Fruit fly (Drosophila melanogaster) whole organism, embryonic: ENCODE data around the gene Rpn9.

Experiments used
- Aef1 ChIP-seq: fragments of 200-800 bp; sonication (Bioruptor generic); IDR thresholded peaks from 3 replicates; pipeline ENCODE4 v1.3.6; 2022; ENCODE audit warnings: missing biosample characterization, missing genetic modification characterization
- Atf3 ChIP-seq: fragments of 200-800 bp; sonication (Bioruptor generic); optimal IDR thresholded peaks from 3 replicates; lab custom pipeline; 2016; ENCODE audit warnings: missing biosample characterization, missing genetic modification characterization
- Bdp1 ChIP-seq: fragments of 200-800 bp; sonication (Bioruptor generic); optimal IDR thresholded peaks from 3 replicates; lab custom pipeline; 2016; ENCODE audit warnings: missing biosample characterization, missing genetic modification characterization
- Bgb ChIP-seq: fragments of 200-800 bp; sonication (Bioruptor generic); IDR thresholded peaks from 2 replicates; pipeline ENCODE4 v1.3.6; 2022; ENCODE audit warnings: missing biosample characterization, missing genetic modification characterization; ENCODE audit not compliant: partially characterized antibody
- CG11085 ChIP-seq: fragments of 200-800 bp; sonication (Bioruptor generic); IDR thresholded peaks from 2 replicates; pipeline ENCODE4 v1.3.6; 2022; ENCODE audit warnings: missing biosample characterization, missing genetic modification characterization
- CG13624 ChIP-seq: fragments of 200-800 bp; sonication (Bioruptor generic); optimal IDR thresholded peaks from 2 replicates; lab custom pipeline; 2016; ENCODE audit warnings: missing biosample characterization, missing genetic modification characterization
- CG14014 ChIP-seq: fragments of 200-800 bp; sonication (Bioruptor generic); IDR thresholded peaks from 2 replicates; pipeline ENCODE4 v1.3.6; 2022; ENCODE audit warnings: missing biosample characterization, missing genetic modification characterization
- CG17361 ChIP-seq: fragments of 200-800 bp; sonication (Bioruptor generic); IDR thresholded peaks from 3 replicates; pipeline ENCODE4 v1.3.6; 2022; ENCODE audit warnings: missing biosample characterization, missing genetic modification characterization
- CG18764 ChIP-seq: fragments of 200-800 bp; sonication (Bioruptor generic); optimal IDR thresholded peaks from 3 replicates; lab custom pipeline; 2016; ENCODE audit warnings: missing biosample characterization, missing genetic modification characterization
- CG2120 ChIP-seq: fragments of 200-800 bp; sonication (Bioruptor generic); optimal IDR thresholded peaks from 3 replicates; lab custom pipeline; 2016; ENCODE audit warnings: missing biosample characterization, missing genetic modification characterization
- CG2202 ChIP-seq: fragments of 200-800 bp; sonication (Bioruptor generic); optimal IDR thresholded peaks from 2 replicates; lab custom pipeline; 2018; ENCODE audit warnings: missing biosample characterization, mild to moderate bottlenecking, missing genetic modification characterization
- CG30403 ChIP-seq: fragments of 200-800 bp; sonication (Bioruptor generic); optimal IDR thresholded peaks from 3 replicates; lab custom pipeline; 2016; ENCODE audit warnings: missing biosample characterization, missing genetic modification characterization
- CG31388 ChIP-seq: fragments of 200-800 bp; sonication (Bioruptor generic); optimal IDR thresholded peaks from 2 replicates; lab custom pipeline; 2016; ENCODE audit warnings: missing biosample characterization, missing genetic modification characterization
- CG33557 ChIP-seq: fragments of 200-800 bp; sonication (Bioruptor generic); optimal IDR thresholded peaks from 2 replicates; lab custom pipeline; 2019; ENCODE audit warnings: missing biosample characterization, mild to moderate bottlenecking, missing genetic modification characterization, moderate library complexity
- CG5245 ChIP-seq: fragments of 200-800 bp; sonication (Bioruptor generic); optimal IDR thresholded peaks from 3 replicates; lab custom pipeline; 2016; ENCODE audit warnings: missing biosample characterization, missing genetic modification characterization
- CG5953 ChIP-seq: fragments of 200-800 bp; sonication (Bioruptor generic); IDR thresholded peaks from 2 replicates; pipeline ENCODE4 v1.3.6; 2022; ENCODE audit warnings: missing biosample characterization, missing genetic modification characterization
- CG6854 ChIP-seq: fragments of 200-800 bp; sonication (Bioruptor generic); optimal IDR thresholded peaks from 3 replicates; lab custom pipeline; 2017; ENCODE audit warnings: missing biosample characterization, mild to moderate bottlenecking, missing genetic modification characterization
- CG7928 ChIP-seq: fragments of 200-800 bp; sonication (Bioruptor generic); optimal IDR thresholded peaks from 2 replicates; lab custom pipeline; 2017; ENCODE audit warnings: missing biosample characterization, mild to moderate bottlenecking, missing genetic modification characterization
- CG8089 ChIP-seq: fragments of 200-800 bp; sonication (Bioruptor generic); optimal IDR thresholded peaks from 3 replicates; lab custom pipeline; 2016; ENCODE audit warnings: missing biosample characterization, missing genetic modification characterization
- CrebB ChIP-seq: fragments of 200-800 bp; sonication (Bioruptor generic); optimal IDR thresholded peaks from 3 replicates; lab custom pipeline; 2018; ENCODE audit warnings: missing biosample characterization, mild to moderate bottlenecking, missing genetic modification characterization
- D19A ChIP-seq: fragments of 200-800 bp; optimal IDR thresholded peaks from 3 replicates; lab custom pipeline; 2019; ENCODE audit warnings: missing biosample characterization, mild to moderate bottlenecking, missing genetic modification characterization, moderate library complexity
- Dip2 ChIP-seq: fragments of 200-800 bp; sonication (Bioruptor generic); IDR thresholded peaks from 2 replicates; pipeline ENCODE4 v1.3.6; 2022; ENCODE audit warnings: missing biosample characterization, missing genetic modification characterization
- Ets97D ChIP-seq: fragments of 200-800 bp; sonication (Bioruptor generic); optimal IDR thresholded peaks from 3 replicates; lab custom pipeline; 2016; ENCODE audit warnings: missing biosample characterization, missing genetic modification characterization
- Hmr ChIP-seq: fragments of 200-800 bp; sonication (Bioruptor generic); optimal IDR thresholded peaks from 3 replicates; lab custom pipeline; 2017; ENCODE audit warnings: mild to moderate bottlenecking, missing biosample characterization, missing genetic modification reagents, missing genetic modification characterization
- Hr51 ChIP-seq, 2 experiments: fragments of 200-800 bp; sonication (Bioruptor generic); optimal IDR thresholded peaks; 2 replicates in 1 of 2; 3 replicates in 1 of 2; lab custom pipeline; 2016 to 2018; ENCODE audit warnings: missing biosample characterization in 2 of 2, missing genetic modification characterization in 2 of 2, mild to moderate bottlenecking in 1 of 2, moderate library complexity in 1 of 2
- Meics ChIP-seq: fragments of 200-800 bp; sonication (Bioruptor generic); optimal IDR thresholded peaks from 2 replicates; lab custom pipeline; 2017; ENCODE audit warnings: missing biosample characterization, mild to moderate bottlenecking, missing genetic modification characterization
- Myb ChIP-seq: fragments of 200-800 bp; sonication (Bioruptor generic); optimal IDR thresholded peaks from 2 replicates; lab custom pipeline; 2016; ENCODE audit warnings: missing biosample characterization, missing genetic modification characterization
- Rx ChIP-seq: fragments of 200-800 bp; sonication (Bioruptor generic); IDR thresholded peaks from 2 replicates; pipeline ENCODE4 v1.3.6; 2022; ENCODE audit warnings: missing biosample characterization, missing genetic modification characterization
- Side ChIP-seq: fragments of 200-800 bp; sonication (Bioruptor generic); optimal IDR thresholded peaks from 2 replicates; lab custom pipeline; 2016; ENCODE audit warnings: missing biosample characterization, missing genetic modification characterization
- bowl ChIP-seq: fragments of 200-800 bp; sonication (Bioruptor generic); IDR thresholded peaks from 2 replicates; pipeline ENCODE4 v1.3.6; 2022; ENCODE audit warnings: missing biosample characterization, missing genetic modification characterization
- br ChIP-seq: fragments of >200 bp; optimal IDR thresholded peaks from 2 replicates; lab custom pipeline; 2017
- chinmo ChIP-seq: fragments of 200-800 bp; sonication (Bioruptor generic); IDR thresholded peaks from 4 replicates; pipeline ENCODE4 v1.3.6; 2022; ENCODE audit warnings: missing biosample characterization, missing genetic modification characterization; ENCODE audit not compliant: partially characterized antibody
- ci ChIP-seq: fragments of 200-800 bp; sonication (Bioruptor generic); IDR thresholded peaks from 3 replicates; pipeline ENCODE4 v1.3.6; 2022; ENCODE audit warnings: missing biosample characterization, missing genetic modification characterization
- crol ChIP-seq: fragments of 200-800 bp; sonication (Bioruptor generic); IDR thresholded peaks from 2 replicates; pipeline ENCODE4 v1.3.6; 2022; ENCODE audit warnings: missing biosample characterization, missing genetic modification characterization
- dimm ChIP-seq: fragments of 200-800 bp; sonication (Bioruptor generic); IDR thresholded peaks from 2 replicates; pipeline ENCODE4 v1.3.6; 2022; ENCODE audit warnings: missing biosample characterization, missing genetic modification characterization
- dmrt99B ChIP-seq: fragments of 200-800 bp; sonication (Bioruptor generic); optimal IDR thresholded peaks from 2 replicates; lab custom pipeline; 2018; ENCODE audit warnings: missing biosample characterization, mild to moderate bottlenecking, missing genetic modification characterization, moderate library complexity
- fu2 ChIP-seq: fragments of 200-800 bp; sonication (Bioruptor generic); optimal IDR thresholded peaks from 2 replicates; lab custom pipeline; 2016; ENCODE audit warnings: missing biosample characterization, missing genetic modification characterization
- grn ChIP-seq: fragments of 200-800 bp; sonication (Bioruptor generic); optimal IDR thresholded peaks from 3 replicates; lab custom pipeline; 2017; ENCODE audit warnings: missing biosample characterization, missing genetic modification characterization
- gro ChIP-seq: fragments of 200-800 bp; sonication (Bioruptor generic); optimal IDR thresholded peaks from 2 replicates; lab custom pipeline; 2016; ENCODE audit warnings: missing biosample characterization, missing genetic modification characterization
- gt ChIP-seq: fragments of 200-800 bp; sonication (Bioruptor generic); IDR thresholded peaks from 2 replicates; pipeline ENCODE4 v1.3.6; 2022; ENCODE audit warnings: missing biosample characterization, missing genetic modification characterization
- hb ChIP-seq: fragments of 200-800 bp; sonication (Bioruptor generic); IDR thresholded peaks from 3 replicates; pipeline ENCODE4 v1.3.6; 2022; ENCODE audit warnings: missing biosample characterization, missing genetic modification characterization; ENCODE audit not compliant: partially characterized antibody
- ind ChIP-seq: fragments of 200-800 bp; sonication (Bioruptor generic); optimal IDR thresholded peaks from 3 replicates; lab custom pipeline; 2016; ENCODE audit warnings: missing biosample characterization, missing genetic modification characterization
- kni ChIP-seq: fragments of 200-800 bp; sonication (Bioruptor generic); optimal IDR thresholded peaks from 3 replicates; lab custom pipeline; 2017; ENCODE audit warnings: mild to moderate bottlenecking, missing biosample characterization, missing genetic modification reagents, missing genetic modification characterization
- onecut ChIP-seq: fragments of 200-800 bp; sonication (Bioruptor generic); IDR thresholded peaks from 2 replicates; pipeline ENCODE4 v1.3.6; 2022; ENCODE audit warnings: missing biosample characterization, missing genetic modification characterization
- rib ChIP-seq: fragments of 200-800 bp; sonication (Bioruptor generic); IDR thresholded peaks from 2 replicates; pipeline ENCODE4 v1.3.6; 2022; ENCODE audit warnings: missing biosample characterization, missing genetic modification characterization
- sima ChIP-seq: fragments of 200-800 bp; sonication (Bioruptor generic); optimal IDR thresholded peaks from 2 replicates; lab custom pipeline; 2016; ENCODE audit warnings: missing biosample characterization, missing genetic modification characterization
- stwl ChIP-seq: fragments of 200-800 bp; sonication (Bioruptor generic); optimal IDR thresholded peaks from 3 replicates; lab custom pipeline; 2018; ENCODE audit warnings: missing biosample characterization, mild to moderate bottlenecking, missing genetic modification characterization, moderate library complexity
- sug ChIP-seq: fragments of 200-800 bp; optimal IDR thresholded peaks from 2 replicates; lab custom pipeline; 2019; ENCODE audit warnings: missing biosample characterization, mild to moderate bottlenecking, missing genetic modification characterization, moderate library complexity
- tna ChIP-seq: fragments of 200-800 bp; sonication (Bioruptor generic); IDR thresholded peaks from 2 replicates; pipeline ENCODE4 v1.3.6; 2022; ENCODE audit warnings: missing biosample characterization, missing genetic modification characterization; ENCODE audit not compliant: partially characterized antibody
- zf30C ChIP-seq: fragments of 200-800 bp; sonication (Bioruptor generic); optimal IDR thresholded peaks from 3 replicates; lab custom pipeline; 2018; ENCODE audit warnings: missing biosample characterization, mild to moderate bottlenecking, missing genetic modification characterization

The Rpn9 gene

DNA sequence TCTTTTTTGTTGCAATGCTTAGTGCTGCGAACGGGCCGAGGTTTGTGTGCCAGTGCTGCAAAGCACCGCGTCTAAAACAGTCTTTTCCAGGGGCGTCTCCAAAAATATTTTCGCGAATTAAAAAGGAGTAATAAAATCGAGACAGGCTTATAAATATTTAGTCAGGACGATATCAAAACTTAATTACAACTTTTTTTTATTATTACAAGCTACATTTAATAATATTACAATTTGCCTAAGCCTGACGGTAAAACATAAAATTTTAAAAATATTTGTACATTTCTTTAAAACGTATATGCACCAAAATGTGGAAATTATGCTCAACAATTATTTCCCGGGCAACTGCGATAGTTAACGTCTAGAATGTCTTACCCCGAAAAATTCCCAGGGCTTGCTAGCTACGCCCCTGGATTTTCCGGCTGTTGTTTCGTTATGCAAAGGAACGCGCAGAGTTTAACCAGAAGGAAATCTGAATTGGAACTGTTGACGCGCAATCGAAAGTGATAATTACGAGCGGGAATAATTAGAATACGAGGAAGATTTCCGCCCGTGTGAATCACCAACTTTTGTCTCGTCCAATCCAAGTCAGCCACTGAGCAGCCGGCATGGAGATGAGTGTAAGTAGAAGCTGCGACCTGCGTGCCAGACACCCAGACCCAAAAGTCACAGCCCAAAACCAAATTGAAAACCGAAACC, 24.8 kb upstream of the Rpn9 start, which contains the start of the genes PTPMT1 and Hrd3 (continued):
- peak; percentile 98 to 99 for TF ChIP-seq Hr51 (GFP tag; optimal IDR thresholded peaks at IDR 0.05; lab: Kevin White, UChicago)
- TF ChIP-seq Ets97D (GFP tag; lab: Kevin White, UChicago) = peak; percentile 92
- peak; percentile 98 for TF ChIP-seq CG33557
- peak; percentile 94 for TF ChIP-seq ci (GFP tag; lab: Robert Waterston, UW)
- TF ChIP-seq CG5953 = peak; percentile 82
- TF ChIP-seq sug (tag; lab: Kevin White, UChicago) = peak; percentile 98
- no peak for TF ChIP-seq Bgb (GFP tag; lab: Robert Waterston, UW)
- peak; percentile 100 for TF ChIP-seq CG30403
- TF ChIP-seq ind (GFP tag; lab: Kevin White, UChicago) = peak; percentile 99
- TF ChIP-seq hb (GFP tag; lab: Robert Waterston, UW) = no peak
- TF ChIP-seq CG13624 (GFP tag; lab: Kevin White, UChicago) = peak; percentile 98
- peak; percentile 72 for TF ChIP-seq stwl (tag; lab: Kevin White, UChicago)
- TF ChIP-seq bowl = peak; percentile 75; the same call in 1 of the 2 replicates
- peak; percentile 92 for TF ChIP-seq gt
- peak; percentile 96 for TF ChIP-seq fu2
- TF ChIP-seq CG8089 = peak; percentile 94
- TF ChIP-seq CG31388 (GFP tag; lab: Kevin White, UChicago) = peak; percentile 96
- TF ChIP-seq CG14014 (GFP tag; lab: Robert Waterston, UW) = peak; percentile 96
- TF ChIP-seq onecut (GFP tag; lab: Robert Waterston, UW) = peak; percentile 88
- peak; percentile 97 for TF ChIP-seq CG2202 (tag; lab: Kevin White, UChicago)
- peak; percentile 95 for TF ChIP-seq Aef1 (GFP tag; lab: Robert Waterston, UW)
- TF ChIP-seq sima (GFP tag; lab: Kevin White, UChicago) = peak; percentile 91
- TF ChIP-seq dimm (GFP tag; lab: Robert Waterston, UW) = peak; percentile 77
- TF ChIP-seq CrebB (tag; lab: Kevin White, UChicago) = peak; percentile 92
- TF ChIP-seq CG11085 (GFP tag; lab: Robert Waterston, UW) = peak; percentile 93
- peak; percentile 91; the same call in 1 of the 2 replicates for TF ChIP-seq rib (GFP tag; lab: Robert Waterston, UW)
- TF ChIP-seq CG7928 (GFP tag; lab: Kevin White, UChicago) = peak; percentile 82
- TF ChIP-seq Dip2 (GFP tag; lab: Robert Waterston, UW) = peak; percentile 70
- TF ChIP-seq tna (GFP tag; lab: Robert Waterston, UW) = no peak
- peak; percentile 88 for TF ChIP-seq Myb (GFP tag; lab: Kevin White, UChicago)
- TF ChIP-seq Atf3 (GFP tag; lab: Kevin White, UChicago) = peak; percentile 96
- TF ChIP-seq Hmr (GFP tag; lab: Kevin White, UChicago) = peak; percentile 99
- peak; percentile 97 for TF ChIP-seq kni (GFP tag; lab: Kevin White, UChicago)
- peak; percentile 96 for TF ChIP-seq D19A (tag; lab: Kevin White, UChicago)
- peak; percentile 63; the same call in 1 of the 2 replicates for TF ChIP-seq crol (GFP tag; lab: Robert Waterston, UW)
- 0 out of 4 replicates have a peak, but pooled peaks have one; percentile 32 for TF ChIP-seq chinmo
- peak; percentile 19 for TF ChIP-seq zf30C
- TF ChIP-seq CG17361 (GFP tag; lab: Robert Waterston, UW) = peak; percentile 100
- peak; percentile 93 for TF ChIP-seq Bdp1 (GFP tag; lab: Kevin White, UChicago)
- peak; percentile 97 for TF ChIP-seq gro (GFP tag; lab: Kevin White, UChicago)
- peak; percentile 99 for TF ChIP-seq CG2120 (GFP tag; lab: Kevin White, UChicago)
- TF ChIP-seq CG18764 = peak; percentile 96
- peak; percentile 99 for TF ChIP-seq dmrt99B (tag; lab: Kevin White, UChicago)
- TF ChIP-seq Rx (GFP tag; lab: Robert Waterston, UW) = peak; percentile 89; the same call in 1 of the 2 replicates
- TF ChIP-seq Meics (GFP tag; lab: Kevin White, UChicago) = peak; percentile 99
- TF ChIP-seq grn (GFP tag; lab: Kevin White, UChicago) = peak; percentile 83
- TF ChIP-seq br (lab: Kevin White, UChicago) = no peak
- TF ChIP-seq CG6854 (GFP tag; lab: Kevin White, UChicago) = peak; percentile 97
- TF ChIP-seq CG5245 = peak; percentile 97
- TF ChIP-seq Side = peak; percentile 96
